Fruit fly (Drosophila melanogaster) whole organism, wandering third instar larva: ENCODE data around the gene CG2854.

Experiments
- Abd-B ChIP-seq: fragments of >200 bp; optimal IDR thresholded peaks from 2 replicates; lab custom pipeline; 2017; ENCODE audit warnings: missing biosample characterization, missing genetic modification characterization
- HLH106 ChIP-seq: fragments of 200-800 bp; optimal IDR thresholded peaks from 3 replicates; lab custom pipeline; 2019; ENCODE audit warnings: missing biosample characterization, mild to moderate bottlenecking, missing genetic modification characterization, moderate library complexity
- Jra ChIP-seq: sonication (Bioruptor generic); optimal IDR thresholded peaks from 2 replicates; lab custom pipeline; 2016; ENCODE audit warnings: missing biosample characterization, missing genetic modification characterization
- OdsH ChIP-seq: fragments of 200-800 bp; sonication (Bioruptor generic); optimal IDR thresholded peaks from 2 replicates; lab custom pipeline; 2016; ENCODE audit warnings: missing biosample characterization, mild to moderate bottlenecking, missing genetic modification characterization
- brk ChIP-seq: fragments of 200-800 bp; sonication (Bioruptor generic); optimal IDR thresholded peaks from 2 replicates; lab custom pipeline; 2016; ENCODE audit warnings: missing biosample characterization, mild to moderate bottlenecking, missing genetic modification characterization
- dl ChIP-seq, 2 experiments: fragments of 175-275, 200-275 bp in 1 of 2; fragments of 200-275 bp in 1 of 2; sonication (Bioruptor generic); optimal IDR thresholded peaks; lab custom pipeline; 2018; ENCODE audit warnings: mild to moderate bottlenecking in 2 of 2, missing biosample characterization in 2 of 2, missing genetic modification characterization in 2 of 2, moderate library complexity in 2 of 2; ENCODE audit not compliant: partially characterized antibody in 2 of 2, insufficient read depth in 1 of 2
- tai ChIP-seq: sonication (Bioruptor generic); optimal IDR thresholded peaks from 2 replicates; lab custom pipeline; 2016; ENCODE audit warnings: missing biosample characterization, missing genetic modification characterization

dm6 chrX:2326828-2327227 is at the start of gene CG2854:
- TF ChIP-seq Jra: no peak
- TF ChIP-seq tai (GFP tag; lab: Kevin White, UChicago): no peak
- no peak for TF ChIP-seq OdsH (GFP tag; lab: Kevin White, UChicago)
- TF ChIP-seq HLH106 (tag; lab: Kevin White, UChicago): no peak
- TF ChIP-seq brk (GFP tag; lab: Kevin White, UChicago): no peak
- no peak for TF ChIP-seq dl (GFP tag; optimal IDR thresholded peaks at IDR 0.05; lab: Kevin White, UChicago; ENCODE audit: insufficient read depth in 1 of 2, partially characterized antibody in 2 of 2)
- no peak for TF ChIP-seq Abd-B (GFP tag; lab: Kevin White, UChicago)
